ENCODE assay signal across 2 fruit fly cellular contexts in genomic region chr3L:14204659-14205568, dm6.
TF ChIP-seq lines count a peak whose summit lies in the region.

No protein-coding gene starts in this region.

TF ChIP-seq in whole organism, embryonic, 481 proteins besides CTCF, POLR2A, EP300 and RAD21 (continued from another document and continues in another):
- no peak for TF ChIP-seq mam (GFP tag; optimal IDR thresholded peaks at IDR 0.05; lab: Kevin White, UChicago)
- no peak for TF ChIP-seq slou (GFP tag; optimal IDR thresholded peaks at IDR 0.05; lab: Kevin White, UChicago)
- TF ChIP-seq CG18599 (GFP tag; optimal IDR thresholded peaks at IDR 0.05; lab: Kevin White, UChicago): peak; percentile 32
- peak; percentile 53; the same call in 1 of the 2 replicates for TF ChIP-seq CG32532 (GFP tag; IDR thresholded peaks at IDR 0.05; lab: Robert Waterston, UW)
- 0 out of 2 replicates have a peak, but pooled peaks have one; percentile 31 for TF ChIP-seq Rfx (GFP tag; IDR thresholded peaks at IDR 0.05; lab: Robert Waterston, UW)
- no peak for TF ChIP-seq Mes4 (GFP tag; optimal IDR thresholded peaks at IDR 0.05; lab: Kevin White, UChicago)
- TF ChIP-seq org-1 (GFP tag; optimal IDR thresholded peaks at IDR 0.05; lab: Kevin White, UChicago): no peak
- no peak for TF ChIP-seq Ravus (GFP tag; IDR thresholded peaks at IDR 0.05; lab: Robert Waterston, UW)
- peak; percentile 3 to 15 for TF ChIP-seq dpn (GFP tag; optimal IDR thresholded peaks at IDR 0.05; lab: Kevin White, UChicago)
- no peak for TF ChIP-seq Atf6 (GFP tag; IDR thresholded peaks at IDR 0.05; lab: Robert Waterston, UW)
- TF ChIP-seq onecut (GFP tag; IDR thresholded peaks at IDR 0.05; lab: Robert Waterston, UW): no peak
- TF ChIP-seq gt (GFP tag; IDR thresholded peaks at IDR 0.05; lab: Robert Waterston, UW): no peak
- TF ChIP-seq pnt (GFP tag; optimal IDR thresholded peaks at IDR 0.05; lab: Kevin White, UChicago): no peak
- no peak for TF ChIP-seq CG10654 (GFP tag; optimal IDR thresholded peaks at IDR 0.05; lab: Kevin White, UChicago)
- TF ChIP-seq seq (GFP tag; IDR thresholded peaks at IDR 0.05; lab: Robert Waterston, UW): no peak
- TF ChIP-seq Doc3 (GFP tag; IDR thresholded peaks at IDR 0.05; lab: Robert Waterston, UW; ENCODE audit: partially characterized antibody): no peak
- TF ChIP-seq Dll (GFP tag; IDR thresholded peaks at IDR 0.05; lab: Robert Waterston, UW; ENCODE audit: partially characterized antibody): no peak
- no peak for TF ChIP-seq HmgD (GFP tag; optimal IDR thresholded peaks at IDR 0.05; lab: Kevin White, UChicago)
- TF ChIP-seq Hr51 (GFP tag; optimal IDR thresholded peaks at IDR 0.05; lab: Kevin White, UChicago): peak in 1 of 2 experiments; percentile 47
- no peak for TF ChIP-seq CG17829 (tag; optimal IDR thresholded peaks at IDR 0.05; lab: Kevin White, UChicago)
- peak; percentile 23 for TF ChIP-seq CG14710 (tag; optimal IDR thresholded peaks at IDR 0.05; lab: Kevin White, UChicago)
- no peak for TF ChIP-seq CG3281 (GFP tag; optimal IDR thresholded peaks at IDR 0.05; lab: Kevin White, UChicago)
- TF ChIP-seq CG17186 (GFP tag; optimal IDR thresholded peaks at IDR 0.05; lab: Kevin White, UChicago): no peak
- no peak for TF ChIP-seq Dp (GFP tag; optimal IDR thresholded peaks at IDR 0.05; lab: Kevin White, UChicago)
- no peak for TF ChIP-seq CG17612 (GFP tag; IDR thresholded peaks at IDR 0.05; lab: Robert Waterston, UW)
- TF ChIP-seq D19A (tag; optimal IDR thresholded peaks at IDR 0.05; lab: Kevin White, UChicago): peak; percentile 25
- no peak for TF ChIP-seq Rx (GFP tag; IDR thresholded peaks at IDR 0.05; lab: Robert Waterston, UW)
- TF ChIP-seq HLH3B (GFP tag; IDR thresholded peaks at IDR 0.05; lab: Robert Waterston, UW): no peak
- TF ChIP-seq jing (GFP tag; optimal IDR thresholded peaks at IDR 0.05; lab: Kevin White, UChicago): no peak
- no peak for TF ChIP-seq Elba2 (GFP tag; optimal IDR thresholded peaks at IDR 0.05; lab: Kevin White, UChicago)
- TF ChIP-seq CG33557 (GFP tag; optimal IDR thresholded peaks at IDR 0.05; lab: Kevin White, UChicago): no peak
- peak; percentile 43; the same call in 1 of the 3 replicates for TF ChIP-seq tgo (GFP tag; IDR thresholded peaks at IDR 0.05; lab: Robert Waterston, UW)
- peak; percentile 27 for TF ChIP-seq nmo (GFP tag; optimal IDR thresholded peaks at IDR 0.05; lab: Kevin White, UChicago)
- no peak for TF ChIP-seq gcm2 (GFP tag; optimal IDR thresholded peaks at IDR 0.05; lab: Kevin White, UChicago)
- TF ChIP-seq CG10979 (tag; optimal IDR thresholded peaks at IDR 0.05; lab: Kevin White, UChicago): peak; percentile 35
- TF ChIP-seq BtbVII (GFP tag; optimal IDR thresholded peaks at IDR 0.05; lab: Kevin White, UChicago): no peak
- no peak for TF ChIP-seq CG4707 (GFP tag; optimal IDR thresholded peaks at IDR 0.05; lab: Kevin White, UChicago)
- TF ChIP-seq CG6689 (GFP tag; IDR thresholded peaks at IDR 0.05; lab: Robert Waterston, UW): peak; percentile 31; the same call in 1 of the 2 replicates
- no peak for TF ChIP-seq CG2889 (GFP tag; IDR thresholded peaks at IDR 0.05; lab: Robert Waterston, UW)
- no peak for TF ChIP-seq cg (GFP tag; optimal IDR thresholded peaks at IDR 0.05; lab: Kevin White, UChicago)
- no peak for TF ChIP-seq bowl (GFP tag; IDR thresholded peaks at IDR 0.05; lab: Robert Waterston, UW)
- TF ChIP-seq caup (GFP tag; optimal IDR thresholded peaks at IDR 0.05; lab: Kevin White, UChicago; ENCODE audit: severe bottlenecking): no peak
- TF ChIP-seq maf-S (GFP tag; optimal IDR thresholded peaks at IDR 0.05; lab: Kevin White, UChicago): no peak
- no peak for TF ChIP-seq CG1832 (GFP tag; optimal IDR thresholded peaks at IDR 0.05; lab: Kevin White, UChicago)
- TF ChIP-seq Med (GFP tag; lab: Kevin White, UChicago): no peak
- TF ChIP-seq amos (GFP tag; IDR thresholded peaks at IDR 0.05; lab: Robert Waterston, UW; ENCODE audit: partially characterized antibody): no peak
- no peak for TF ChIP-seq gcm (GFP tag; optimal IDR thresholded peaks at IDR 0.05; lab: Kevin White, UChicago)
- no peak for TF ChIP-seq NFAT (GFP tag; IDR thresholded peaks at IDR 0.05; lab: Robert Waterston, UW)
- no peak for TF ChIP-seq aop (GFP tag; IDR thresholded peaks at IDR 0.05; lab: Robert Waterston, UW)
- TF ChIP-seq CG6813 (GFP tag; optimal IDR thresholded peaks at IDR 0.05; lab: Kevin White, UChicago): peak; percentile 22
- peak; percentile 15 for TF ChIP-seq CG17912 (GFP tag; optimal IDR thresholded peaks at IDR 0.05; lab: Kevin White, UChicago)
- TF ChIP-seq CG4424 (GFP tag; optimal IDR thresholded peaks at IDR 0.05; lab: Kevin White, UChicago): peak; percentile 12
- TF ChIP-seq NfI (GFP tag; optimal IDR thresholded peaks at IDR 0.05; lab: Kevin White, UChicago): no peak
- no peak for TF ChIP-seq exex (tag; optimal IDR thresholded peaks at IDR 0.05; lab: Kevin White, UChicago)
- TF ChIP-seq dati (GFP tag; IDR thresholded peaks at IDR 0.05; lab: Robert Waterston, UW): no peak
- no peak for TF ChIP-seq disco-r (GFP tag; optimal IDR thresholded peaks at IDR 0.05; lab: Kevin White, UChicago)
- no peak for TF ChIP-seq CG7928 (GFP tag; optimal IDR thresholded peaks at IDR 0.05; lab: Kevin White, UChicago)
- TF ChIP-seq CkIIα-i1 (GFP tag; IDR thresholded peaks at IDR 0.05; lab: Robert Waterston, UW): no peak
- TF ChIP-seq Dfd (GFP tag; optimal IDR thresholded peaks at IDR 0.05; lab: Kevin White, UChicago): no peak
- TF ChIP-seq CG14014 (GFP tag; IDR thresholded peaks at IDR 0.05; lab: Robert Waterston, UW): 0 out of 2 replicates have a peak, but pooled peaks have one; percentile 11
- TF ChIP-seq Camta (GFP tag; optimal IDR thresholded peaks at IDR 0.05; lab: Kevin White, UChicago): no peak
- no peak for TF ChIP-seq Gsc (GFP tag; IDR thresholded peaks at IDR 0.05; lab: Robert Waterston, UW)
- no peak for TF ChIP-seq CG30020 (tag; optimal IDR thresholded peaks at IDR 0.05; lab: Kevin White, UChicago)
- TF ChIP-seq danr (GFP tag; IDR thresholded peaks at IDR 0.05; lab: Robert Waterston, UW): no peak
- 0 out of 2 replicates have a peak, but pooled peaks have one; percentile 51 for TF ChIP-seq CG10366 (GFP tag; IDR thresholded peaks at IDR 0.05; lab: Robert Waterston, UW)
- TF ChIP-seq hbn (GFP tag; IDR thresholded peaks at IDR 0.05; lab: Robert Waterston, UW; ENCODE audit: partially characterized antibody): no peak
- TF ChIP-seq CG43689 (GFP tag; IDR thresholded peaks at IDR 0.05; lab: Robert Waterston, UW): no peak
- TF ChIP-seq Ssrp (tag; optimal IDR thresholded peaks at IDR 0.05; lab: Kevin White, UChicago): no peak

TF ChIP-seq in whole organism, prepupa, 60 proteins besides CTCF, POLR2A, EP300 and RAD21 (continued from another document):
- TF ChIP-seq Lpt (GFP tag; optimal IDR thresholded peaks at IDR 0.05; lab: Kevin White, UChicago) (peak; percentile 30), dsx (GFP tag; optimal IDR thresholded peaks at IDR 0.05; lab: Kevin White, UChicago; ENCODE audit: poor library complexity, severe bottlenecking) (no peak), net (GFP tag; optimal IDR thresholded peaks at IDR 0.05; lab: Kevin White, UChicago) (no peak), cyc (GFP tag; optimal IDR thresholded peaks at IDR 0.05; lab: Kevin White, UChicago) (no peak), OdsH (GFP tag; optimal IDR thresholded peaks at IDR 0.05; lab: Kevin White, UChicago) (peak; percentile 31), CG4318 (GFP tag; optimal IDR thresholded peaks at IDR 0.05; lab: Kevin White, UChicago) (peak; percentile 44), CG34406 (GFP tag; optimal IDR thresholded peaks at IDR 0.05; lab: Kevin White, UChicago) (peak; percentile 26), CG31627 (GFP tag; optimal IDR thresholded peaks at IDR 0.05; lab: Kevin White, UChicago) (no peak), Hr4 (GFP tag; optimal IDR thresholded peaks at IDR 0.05; lab: Kevin White, UChicago) (peak; percentile 30), achi (GFP tag; optimal IDR thresholded peaks at IDR 0.05; lab: Kevin White, UChicago) (peak; percentile 29), CG6792 (GFP tag; optimal IDR thresholded peaks at IDR 0.05; lab: Kevin White, UChicago) (no peak)
